Worm (Caenorhabditis elegans): Measurements from ENCODE around the gene atx-3.

atx-3 gene

DNA sequence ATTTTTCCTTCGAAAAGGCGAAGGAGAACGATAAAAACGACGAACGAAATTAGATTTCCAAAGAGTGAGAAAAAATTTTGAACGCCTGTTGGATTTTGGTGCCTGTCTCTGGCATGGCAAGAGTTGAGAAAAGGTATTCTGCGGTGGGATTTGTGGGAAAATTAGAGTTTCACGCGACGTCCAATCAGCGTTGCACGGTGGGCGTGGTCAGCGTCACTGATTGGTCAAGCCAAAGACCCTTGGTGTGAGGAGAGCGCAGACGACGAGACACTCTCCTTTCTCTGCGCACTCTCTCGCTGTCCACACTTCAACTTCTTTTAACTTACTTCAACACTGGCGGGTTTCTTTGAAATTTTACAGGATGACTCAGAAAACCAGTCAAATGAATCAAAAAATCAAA, 14.7 kb downstream of the atx-3 start:
- TF ChIP-seq snpc-4 (tag; optimal IDR thresholded peaks at IDR 0.05) (no peak), nhr-28 (tag; optimal IDR thresholded peaks at IDR 0.05) (no peak), drap-1 (GFP tag; optimal IDR thresholded peaks at IDR 0.05) (no peak), lin-32 (GFP tag; optimal IDR thresholded peaks at IDR 0.05) (no peak), bed-3 (GFP tag; optimal IDR thresholded peaks at IDR 0.05) (no peak)

DNA sequence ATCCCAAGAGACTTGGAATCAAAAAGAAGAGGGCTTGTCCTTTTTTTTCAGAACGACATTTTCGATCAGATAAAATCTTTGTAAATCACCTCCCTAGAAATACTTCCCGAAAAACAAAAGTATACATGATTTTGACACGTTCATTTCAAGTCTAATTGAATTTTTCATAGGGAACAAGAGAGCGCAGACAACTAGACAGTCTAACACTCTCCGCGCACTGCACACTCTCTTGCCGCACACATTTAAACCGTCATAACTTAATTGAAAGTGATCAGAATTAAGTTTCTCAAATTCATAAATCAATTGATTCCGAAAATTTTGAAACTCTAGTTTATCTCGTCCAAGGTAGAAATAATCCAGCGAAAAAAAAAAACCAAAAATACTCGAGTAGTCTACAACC, 17.5 kb downstream of the atx-3 start:
- TF ChIP-seq ceh-83 (GFP tag; optimal IDR thresholded peaks at IDR 0.05), result no peak
- no peak for TF ChIP-seq mep-1 (tag; optimal IDR thresholded peaks at IDR 0.05)
- no peak for TF ChIP-seq nhr-76 (tag; optimal IDR thresholded peaks at IDR 0.05)
- no peak for TF ChIP-seq nhr-28 (tag; optimal IDR thresholded peaks at IDR 0.05)
- TF ChIP-seq lin-13 (tag; optimal IDR thresholded peaks at IDR 0.05), result no peak
- no peak for TF ChIP-seq pha-4 (tag; optimal IDR thresholded peaks at IDR 0.05)
- TF ChIP-seq ham-2 (GFP tag; optimal IDR thresholded peaks at IDR 0.05), result no peak
- TF ChIP-seq snpc-4 (tag; optimal IDR thresholded peaks at IDR 0.05), result no peak
- TF ChIP-seq nhr-2 (tag; optimal IDR thresholded peaks at IDR 0.05), result no peak
- TF ChIP-seq nhr-237 (tag; optimal IDR thresholded peaks at IDR 0.05), result no peak
- no peak for TF ChIP-seq hlh-1 (tag; optimal IDR thresholded peaks at IDR 0.05)
- no peak for TF ChIP-seq elt-3 (tag; optimal IDR thresholded peaks at IDR 0.05)
- no peak for TF ChIP-seq unc-62 (GFP tag; optimal IDR thresholded peaks at IDR 0.05)
- no peak for TF ChIP-seq sptf-1 (tag; optimal IDR thresholded peaks at IDR 0.05)

DNA sequence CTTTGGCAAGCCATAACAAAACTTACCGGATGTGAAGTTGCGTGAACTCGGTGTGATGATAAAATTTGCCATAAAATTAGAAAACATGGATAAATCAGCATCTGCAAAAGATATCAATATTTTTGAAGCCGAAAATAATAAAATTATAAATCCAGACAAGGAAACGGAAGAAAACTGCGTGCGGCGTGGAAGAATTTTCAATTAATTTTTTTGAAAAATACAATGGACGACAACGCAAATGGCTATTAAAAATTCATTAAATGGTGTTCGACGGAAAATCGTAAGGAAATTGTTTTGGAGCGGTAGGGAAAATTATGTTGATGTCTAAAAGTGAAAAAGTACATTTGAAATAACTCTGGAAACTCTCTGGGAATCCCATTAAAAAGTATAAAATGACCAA, 18.2 kb downstream of the atx-3 start, which contains the start of gene acr-18:
Gene acr-18, minus strand, starts transcription at position 101 of the 400 bp plus-strand sequence.
- TF ChIP-seq pha-4 (tag; optimal IDR thresholded peaks at IDR 0.05) (no peak), elt-3 (tag; optimal IDR thresholded peaks at IDR 0.05) (no peak), ham-2 (GFP tag; optimal IDR thresholded peaks at IDR 0.05) (no peak), cnd-1 (tag; optimal IDR thresholded peaks at IDR 0.05) (no peak), ces-1 (GFP tag; optimal IDR thresholded peaks at IDR 0.05) (no peak), sem-2 (GFP tag; optimal IDR thresholded peaks at IDR 0.05) (no peak), nhr-2 (tag; optimal IDR thresholded peaks at IDR 0.05) (no peak), sptf-1 (tag; optimal IDR thresholded peaks at IDR 0.05) (no peak), tbx-8 (GFP tag; optimal IDR thresholded peaks at IDR 0.05) (no peak), lsy-2 (tag; optimal IDR thresholded peaks at IDR 0.05) (no peak), ceh-43 (GFP tag; optimal IDR thresholded peaks at IDR 0.05) (no peak), snpc-4 (tag; optimal IDR thresholded peaks at IDR 0.05) (no peak), drap-1 (GFP tag; optimal IDR thresholded peaks at IDR 0.05) (no peak), ceh-39 (tag; optimal IDR thresholded peaks at IDR 0.05) (no peak), M03D4.4 (tag; optimal IDR thresholded peaks at IDR 0.05) (no peak)

DNA sequence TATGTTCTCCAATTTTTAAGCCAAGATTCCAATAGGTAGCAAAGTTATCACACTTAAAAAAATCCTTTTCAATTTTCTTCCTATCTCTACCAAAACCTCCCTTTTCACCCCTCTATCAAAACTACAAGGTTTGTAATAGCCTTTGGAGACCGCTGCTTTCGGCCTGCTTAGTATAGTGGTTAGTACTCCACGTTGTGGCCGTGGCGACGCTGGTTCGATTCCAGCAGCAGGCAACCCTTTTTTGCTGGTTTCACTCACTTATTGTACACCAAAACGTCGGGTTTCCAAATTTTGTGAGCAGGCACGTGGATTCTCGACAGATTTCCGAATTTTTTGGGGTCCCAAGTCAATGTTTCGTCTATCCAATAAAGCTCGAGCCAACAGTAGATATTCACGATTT, 23.4 kb downstream of the atx-3 start:
- TF ChIP-seq lin-32 (GFP tag; optimal IDR thresholded peaks at IDR 0.05) (peak; percentile 15), hlh-1 (tag; optimal IDR thresholded peaks at IDR 0.05) (peak; percentile 18), sem-2 (GFP tag; optimal IDR thresholded peaks at IDR 0.05) (peak; percentile 27), mep-1 (tag; optimal IDR thresholded peaks at IDR 0.05) (no peak), unc-120 (tag; optimal IDR thresholded peaks at IDR 0.05; ENCODE audit: poor library complexity, severe bottlenecking) (no peak), M03D4.4 (tag; optimal IDR thresholded peaks at IDR 0.05) (peak; percentile 55), ham-2 (GFP tag; optimal IDR thresholded peaks at IDR 0.05) (peak; percentile 15), bed-3 (GFP tag; optimal IDR thresholded peaks at IDR 0.05) (peak; percentile 41), sptf-1 (tag; optimal IDR thresholded peaks at IDR 0.05) (peak; percentile 69), pha-4 (tag; optimal IDR thresholded peaks at IDR 0.05) (no peak), nhr-76 (tag; optimal IDR thresholded peaks at IDR 0.05) (no peak), mls-2 (tag; optimal IDR thresholded peaks at IDR 0.05) (peak; percentile 38), drap-1 (GFP tag; optimal IDR thresholded peaks at IDR 0.05) (peak; percentile 83), cnd-1 (tag; optimal IDR thresholded peaks at IDR 0.05) (peak; percentile 51), ceh-43 (GFP tag; optimal IDR thresholded peaks at IDR 0.05) (no peak), zip-8 (tag; optimal IDR thresholded peaks at IDR 0.05) (no peak), snpc-4 (tag; optimal IDR thresholded peaks at IDR 0.05) (no peak)

DNA sequence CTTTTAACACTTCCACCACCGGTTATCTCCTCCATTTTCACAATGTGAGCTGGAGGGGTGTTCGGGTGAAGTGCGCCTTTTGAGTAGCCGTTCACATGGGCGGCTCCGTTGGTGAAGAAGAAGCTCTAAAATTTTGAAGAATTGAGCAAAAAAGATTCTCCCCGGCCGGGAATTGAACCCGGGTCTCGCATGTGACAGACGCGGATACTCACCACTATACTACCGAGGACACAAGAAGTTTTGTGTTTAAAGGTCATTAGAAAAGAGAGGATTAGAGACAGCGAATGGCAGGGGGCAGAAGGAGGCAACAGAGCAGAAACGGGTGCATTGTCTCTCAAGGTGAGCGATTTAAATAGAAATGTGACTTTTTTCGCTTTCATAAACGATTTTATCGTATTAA, 25.6 kb downstream of the atx-3 start:
- TF ChIP-seq ceh-43 (GFP tag; optimal IDR thresholded peaks at IDR 0.05), result peak; percentile 83
- peak; percentile 99 for TF ChIP-seq drap-1 (GFP tag; optimal IDR thresholded peaks at IDR 0.05)
- TF ChIP-seq mep-1 (tag; optimal IDR thresholded peaks at IDR 0.05), result no peak
- peak; percentile 91 for TF ChIP-seq mls-2 (tag; optimal IDR thresholded peaks at IDR 0.05)
- TF ChIP-seq ham-2 (GFP tag; optimal IDR thresholded peaks at IDR 0.05), result peak; percentile 70
- TF ChIP-seq nhr-2 (tag; optimal IDR thresholded peaks at IDR 0.05), result no peak
- peak; percentile 23 for TF ChIP-seq ztf-11 (tag; optimal IDR thresholded peaks at IDR 0.05)
- peak; percentile 77 for TF ChIP-seq sem-2 (GFP tag; optimal IDR thresholded peaks at IDR 0.05)
- TF ChIP-seq tbx-8 (GFP tag; optimal IDR thresholded peaks at IDR 0.05), result peak; percentile 68
- TF ChIP-seq unc-62 (GFP tag; optimal IDR thresholded peaks at IDR 0.05), result no peak
- peak; percentile 19 for TF ChIP-seq lsy-2 (tag; optimal IDR thresholded peaks at IDR 0.05)
- no peak for TF ChIP-seq elt-3 (tag; optimal IDR thresholded peaks at IDR 0.05)
- peak; percentile 42 for TF ChIP-seq flh-1 (GFP tag; optimal IDR thresholded peaks at IDR 0.05)
- TF ChIP-seq mab-5 (tag; optimal IDR thresholded peaks at IDR 0.05), result no peak
- TF ChIP-seq nhr-28 (tag; optimal IDR thresholded peaks at IDR 0.05), result peak; percentile 19
- TF ChIP-seq unc-120 (tag; optimal IDR thresholded peaks at IDR 0.05; ENCODE audit: poor library complexity, severe bottlenecking), result peak; percentile 74
- no peak for TF ChIP-seq snpc-4 (tag; optimal IDR thresholded peaks at IDR 0.05)
- no peak for TF ChIP-seq elt-1 (tag; optimal IDR thresholded peaks at IDR 0.05; ENCODE audit: borderline replicate concordance, insufficient read depth)
- peak; percentile 93 for TF ChIP-seq ceh-83 (GFP tag; optimal IDR thresholded peaks at IDR 0.05)
- TF ChIP-seq zip-8 (tag; optimal IDR thresholded peaks at IDR 0.05), result no peak
- TF ChIP-seq ceh-39 (tag; optimal IDR thresholded peaks at IDR 0.05), result no peak
- TF ChIP-seq nhr-237 (tag; optimal IDR thresholded peaks at IDR 0.05), result no peak
- TF ChIP-seq lin-32 (GFP tag; optimal IDR thresholded peaks at IDR 0.05), result peak; percentile 71
- TF ChIP-seq pha-4 (tag; optimal IDR thresholded peaks at IDR 0.05), result no peak
- TF ChIP-seq cnd-1 (tag; optimal IDR thresholded peaks at IDR 0.05), result peak; percentile 85
- TF ChIP-seq M03D4.4 (tag; optimal IDR thresholded peaks at IDR 0.05), result peak; percentile 91
- peak; percentile 30 for TF ChIP-seq ces-1 (GFP tag; optimal IDR thresholded peaks at IDR 0.05)
- TF ChIP-seq lin-13 (tag; optimal IDR thresholded peaks at IDR 0.05), result peak; percentile 6
- peak; percentile 19 for TF ChIP-seq hlh-1 (tag; optimal IDR thresholded peaks at IDR 0.05)
- no peak for TF ChIP-seq nhr-76 (tag; optimal IDR thresholded peaks at IDR 0.05)
- no peak for TF ChIP-seq blmp-1 (tag; optimal IDR thresholded peaks at IDR 0.05)
- peak; percentile 93 for TF ChIP-seq sptf-1 (tag; optimal IDR thresholded peaks at IDR 0.05)
- no peak for TF ChIP-seq unc-39 (tag; optimal IDR thresholded peaks at IDR 0.05)
- peak; percentile 68 for TF ChIP-seq bed-3 (GFP tag; optimal IDR thresholded peaks at IDR 0.05)
- TF ChIP-seq nhr-12 (tag; optimal IDR thresholded peaks at IDR 0.05), result no peak

Measured in whole organism, mixed stage, embryonic.